Fruit fly (Drosophila melanogaster): ENCODE measurements around the gene Pcp.

Pcp gene

DNA sequence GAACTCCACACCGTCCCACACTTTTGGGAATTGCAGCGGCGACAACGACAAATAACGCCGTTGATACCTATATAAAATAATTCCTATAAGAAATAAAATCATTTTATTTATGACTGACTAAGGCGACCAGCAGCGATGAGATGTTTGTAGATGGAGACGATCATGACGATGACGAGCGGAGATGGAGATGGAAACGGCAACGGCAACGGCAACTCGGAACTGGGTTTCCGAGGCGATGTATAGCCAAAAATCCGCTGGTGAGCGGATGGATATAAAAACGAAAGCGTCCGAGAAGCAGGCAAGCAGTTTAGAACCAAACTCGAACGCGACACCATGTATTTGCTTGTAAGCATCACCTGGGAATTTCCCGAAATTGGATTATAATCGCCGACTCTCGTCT is at the start of gene Pcp:
TSS of gene Pcp (plus strand) at position 301 of the 400 bp plus-strand sequence.
- no peak for TF ChIP-seq kay (GFP tag; optimal IDR thresholded peaks at IDR 0.05)
- no peak for TF ChIP-seq Ets65A (GFP tag)
- no peak for TF ChIP-seq CG10209 (GFP tag; optimal IDR thresholded peaks at IDR 0.05)
- TF ChIP-seq CG15601 (tag; optimal IDR thresholded peaks at IDR 0.05) = no peak
- no peak for TF ChIP-seq CG6175 (GFP tag; IDR thresholded peaks at IDR 0.05)
- TF ChIP-seq CG7372 (GFP tag; IDR thresholded peaks at IDR 0.05) = no peak
- no peak for TF ChIP-seq nerfin-2 (GFP tag; IDR thresholded peaks at IDR 0.05; ENCODE audit: partially characterized antibody)
- no peak for TF ChIP-seq wek (GFP tag; optimal IDR thresholded peaks at IDR 0.05)
- TF ChIP-seq Hr3 (GFP tag; optimal IDR thresholded peaks at IDR 0.05) = no peak
- no peak for TF ChIP-seq D19A (tag; optimal IDR thresholded peaks at IDR 0.05)
- TF ChIP-seq ATbp (GFP tag; optimal IDR thresholded peaks at IDR 0.05) = no peak
- TF ChIP-seq gce (GFP tag; IDR thresholded peaks at IDR 0.05) = no peak
- TF ChIP-seq da (GFP tag; optimal IDR thresholded peaks at IDR 0.05) = no peak
- TF ChIP-seq CkIIα-i1 (GFP tag; IDR thresholded peaks at IDR 0.05) = no peak
- no peak for TF ChIP-seq CoRest (tag; optimal IDR thresholded peaks at IDR 0.05)
- TF ChIP-seq grau (tag; optimal IDR thresholded peaks at IDR 0.05) = no peak
- no peak for TF ChIP-seq ham (GFP tag; IDR thresholded peaks at IDR 0.05)
- no peak for TF ChIP-seq CG13624 (GFP tag; optimal IDR thresholded peaks at IDR 0.05)
- TF ChIP-seq bigmax (GFP tag; optimal IDR thresholded peaks at IDR 0.05) = no peak
- no peak for TF ChIP-seq CG18011 (GFP tag; optimal IDR thresholded peaks at IDR 0.05)

DNA sequence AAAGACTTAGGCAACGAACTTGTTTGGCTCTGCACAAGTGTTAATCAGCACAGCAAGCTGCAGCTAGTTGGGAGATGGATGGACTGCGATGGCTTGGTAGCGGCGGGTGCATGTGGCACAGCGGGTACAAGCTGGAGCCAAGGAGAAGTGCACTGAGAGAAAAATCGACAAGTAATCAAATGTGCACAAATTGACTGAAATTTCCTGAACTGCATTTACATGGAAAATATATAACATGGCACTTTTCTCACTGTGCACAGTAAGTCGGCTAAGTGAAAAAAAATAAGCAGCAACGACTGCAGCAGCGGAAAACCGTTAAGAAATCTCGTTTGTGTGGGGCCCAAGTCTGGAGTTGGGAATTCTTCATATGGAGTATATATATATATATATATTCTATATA is 30.4 kb upstream of the Pcp start:
- TF ChIP-seq sens (GFP tag) = peak; percentile 88
- TF ChIP-seq lmd (GFP tag; IDR thresholded peaks at IDR 0.05) = 0 out of 2 replicates have a peak, but pooled peaks have one; percentile 8
- no peak for TF ChIP-seq CG17359 (tag; optimal IDR thresholded peaks at IDR 0.05)
- peak; percentile 32; the same call in 1 of the 2 replicates for TF ChIP-seq Xrp1 (GFP tag; IDR thresholded peaks at IDR 0.05)
- no peak for TF ChIP-seq Trl (optimal IDR thresholded peaks at IDR 0.05)
- TF ChIP-seq Trl (GFP tag; optimal IDR thresholded peaks at IDR 0.05) = no peak
- peak; percentile 27 for TF ChIP-seq Xbp1 (GFP tag; optimal IDR thresholded peaks at IDR 0.05)
- TF ChIP-seq Jarid2 (GFP tag; optimal IDR thresholded peaks at IDR 0.05) = no peak
- no peak for TF ChIP-seq CG14667 (GFP tag; IDR thresholded peaks at IDR 0.05)
- no peak for TF ChIP-seq lov (optimal IDR thresholded peaks at IDR 0.05)
- TF ChIP-seq lov (GFP tag; IDR thresholded peaks at IDR 0.05) = 0 out of 3 replicates have a peak, but pooled peaks have one; percentile 20
- TF ChIP-seq CG7745 (tag; optimal IDR thresholded peaks at IDR 0.05) = no peak
- TF ChIP-seq vvl (GFP tag; IDR thresholded peaks at IDR 0.05) = peak; percentile 45; the same call in 1 of the 2 replicates
- no peak for TF ChIP-seq CG18476 (GFP tag; optimal IDR thresholded peaks at IDR 0.05)
- no peak for TF ChIP-seq fd96Cb (tag; optimal IDR thresholded peaks at IDR 0.05)
- TF ChIP-seq CG6654 (GFP tag; optimal IDR thresholded peaks at IDR 0.05) = no peak
- TF ChIP-seq CG7987 (GFP tag; optimal IDR thresholded peaks at IDR 0.05) = no peak
- TF ChIP-seq Hey (tag; optimal IDR thresholded peaks at IDR 0.05) = no peak
- no peak for TF ChIP-seq CG13296 (GFP tag; optimal IDR thresholded peaks at IDR 0.05)
- TF ChIP-seq al (GFP tag; IDR thresholded peaks at IDR 0.05) = no peak
- TF ChIP-seq dmrt99B (tag; optimal IDR thresholded peaks at IDR 0.05) = peak; percentile 19
- TF ChIP-seq CG17328 (GFP tag; IDR thresholded peaks at IDR 0.05) = peak; percentile 6; the same call in 1 of the 2 replicates
- TF ChIP-seq CG1832 (GFP tag; optimal IDR thresholded peaks at IDR 0.05) = no peak
- TF ChIP-seq nom (GFP tag; optimal IDR thresholded peaks at IDR 0.05) = peak; percentile 63
- no peak for TF ChIP-seq p53 (GFP tag; optimal IDR thresholded peaks at IDR 0.05)
- no peak for TF ChIP-seq gcm (GFP tag; optimal IDR thresholded peaks at IDR 0.05)
- TF ChIP-seq HmgZ (tag; optimal IDR thresholded peaks at IDR 0.05) = no peak
- TF ChIP-seq zf30C (GFP tag; optimal IDR thresholded peaks at IDR 0.05) = peak; percentile 8
- no peak for TF ChIP-seq Six4 (GFP tag; optimal IDR thresholded peaks at IDR 0.05)
- TF ChIP-seq Mad (GFP tag; optimal IDR thresholded peaks at IDR 0.05) = no peak
- TF ChIP-seq Ets97D (GFP tag; optimal IDR thresholded peaks at IDR 0.05) = no peak
- no peak for TF ChIP-seq Atf6 (GFP tag; IDR thresholded peaks at IDR 0.05)
- TF ChIP-seq pzg (GFP tag; optimal IDR thresholded peaks at IDR 0.05) = no peak
